Worm (Caenorhabditis elegans): ENCODE measurements around the gene apm-3.

Gene apm-3

DNA sequence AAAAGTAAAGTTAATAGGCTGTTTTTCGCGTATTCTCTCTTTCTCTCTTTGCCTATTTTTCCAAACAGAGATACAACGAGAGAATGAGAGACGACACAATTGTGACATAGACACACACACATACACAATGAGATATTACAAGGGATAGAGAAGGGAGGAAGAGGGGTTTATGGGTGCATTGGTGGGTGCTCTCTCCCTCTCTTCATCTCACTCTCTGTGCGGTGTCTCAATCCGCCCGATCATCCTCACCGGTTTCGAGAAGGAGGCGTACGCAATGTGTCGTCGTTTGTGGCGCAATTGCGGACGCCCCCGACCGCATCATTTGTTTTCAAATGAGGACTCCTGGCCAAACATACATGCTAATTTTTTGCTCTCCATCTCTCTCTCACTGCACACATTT lies 5.3 kb upstream of the apm-3 start:
- TF ChIP-seq sox-4 (tag; optimal IDR thresholded peaks at IDR 0.05): peak; percentile 74
- TF ChIP-seq ama-1 (optimal IDR thresholded peaks at IDR 0.05): no peak
- peak; percentile 54 for TF ChIP-seq ces-1 (GFP tag; optimal IDR thresholded peaks at IDR 0.05)
- peak; percentile 92 for TF ChIP-seq fkh-10 (GFP tag; optimal IDR thresholded peaks at IDR 0.05)
- TF ChIP-seq lin-35 (GFP tag; optimal IDR thresholded peaks at IDR 0.05): peak; percentile 78 to 84
- peak; percentile 85 for TF ChIP-seq nhr-90 (tag; optimal IDR thresholded peaks at IDR 0.05; ENCODE audit: poor library complexity)
- peak; percentile 92 for TF ChIP-seq dsc-1 (tag; optimal IDR thresholded peaks at IDR 0.05)
- peak; percentile 81 for TF ChIP-seq mab-9 (GFP tag; IDR thresholded peaks at IDR 0.05)
- TF ChIP-seq nhr-76 (tag; optimal IDR thresholded peaks at IDR 0.05): peak; percentile 60
- TF ChIP-seq tlp-1 (tag; optimal IDR thresholded peaks at IDR 0.05): no peak
- peak; percentile 68 for TF ChIP-seq grh-1 (GFP tag; IDR thresholded peaks at IDR 0.05)
- peak; percentile 97 for TF ChIP-seq snu-23 (GFP tag; optimal IDR thresholded peaks at IDR 0.05)
- TF ChIP-seq lin-15B (tag; optimal IDR thresholded peaks at IDR 0.05): peak; percentile 14
- no peak for TF ChIP-seq hlh-4 (tag; optimal IDR thresholded peaks at IDR 0.05)
- peak; percentile 64 for TF ChIP-seq pax-3 (tag; optimal IDR thresholded peaks at IDR 0.05)
- peak; percentile 28 for TF ChIP-seq sup-37 (GFP tag; optimal IDR thresholded peaks at IDR 0.05)
- peak; percentile 85 for TF ChIP-seq fos-1 (tag; optimal IDR thresholded peaks at IDR 0.05)
- TF ChIP-seq ceh-88 (GFP tag; IDR thresholded peaks at IDR 0.05): peak; percentile 43; the same call in 1 of the 2 replicates
- TF ChIP-seq unc-98 (GFP tag; IDR thresholded peaks at IDR 0.05): no peak
- peak; percentile 92 for TF ChIP-seq mep-1 (tag; optimal IDR thresholded peaks at IDR 0.05)
- TF ChIP-seq nhr-47 (tag; optimal IDR thresholded peaks at IDR 0.05): peak; percentile 95
- TF ChIP-seq alr-1 (tag; optimal IDR thresholded peaks at IDR 0.05; ENCODE audit: borderline replicate concordance): no peak
- TF ChIP-seq pqm-1 (tag; optimal IDR thresholded peaks at IDR 0.05): no peak
- TF ChIP-seq nhr-85 (tag): peak; percentile 96
- TF ChIP-seq F16B12.6 (tag; optimal IDR thresholded peaks at IDR 0.05): peak; percentile 97
- TF ChIP-seq ztf-4 (tag; optimal IDR thresholded peaks at IDR 0.05): peak; percentile 79
- peak; percentile 80 to 92 for TF ChIP-seq lsy-2 (tag; optimal IDR thresholded peaks at IDR 0.05)
- peak; percentile 72 to 79 for TF ChIP-seq efl-1 (optimal IDR thresholded peaks at IDR 0.05)
- TF ChIP-seq efl-1 (GFP tag; optimal IDR thresholded peaks at IDR 0.05 in 1 of 2): peak; percentile 57 to 94
- TF ChIP-seq xbp-1 (tag; optimal IDR thresholded peaks at IDR 0.05): peak; percentile 89
- TF ChIP-seq nhr-28 (tag; optimal IDR thresholded peaks at IDR 0.05): no peak
- peak; percentile 95 for TF ChIP-seq fkh-8 (tag; optimal IDR thresholded peaks at IDR 0.05)
- TF ChIP-seq nhr-20 (tag; optimal IDR thresholded peaks at IDR 0.05): peak; percentile 93
- TF ChIP-seq nhr-77 (tag; optimal IDR thresholded peaks at IDR 0.05): peak; percentile 86
- peak; percentile 87 for TF ChIP-seq irx-1 (tag; optimal IDR thresholded peaks at IDR 0.05)
- TF ChIP-seq skn-1 (tag; optimal IDR thresholded peaks at IDR 0.05): peak; percentile 93
- TF ChIP-seq jun-1 (tag; optimal IDR thresholded peaks at IDR 0.05): peak; percentile 83
- peak; percentile 71 for TF ChIP-seq nhr-11 (tag; optimal IDR thresholded peaks at IDR 0.05)
- no peak for TF ChIP-seq Y116A8C.19 (tag; optimal IDR thresholded peaks at IDR 0.05; ENCODE audit: borderline replicate concordance)
- peak; percentile 69 for TF ChIP-seq unc-30 (tag; optimal IDR thresholded peaks at IDR 0.05)
- peak in 3 of 6 experiments; percentile 34 to 70 (median 61) for TF ChIP-seq elt-3 (tag; optimal IDR thresholded peaks at IDR 0.05)
- no peak for TF ChIP-seq nhr-12 (tag; optimal IDR thresholded peaks at IDR 0.05)
- TF ChIP-seq efl-3 (GFP tag; optimal IDR thresholded peaks at IDR 0.05): no peak
- peak; percentile 89 for TF ChIP-seq rnt-1 (tag; optimal IDR thresholded peaks at IDR 0.05)
- TF ChIP-seq blmp-1 (tag; optimal IDR thresholded peaks at IDR 0.05): peak; percentile 74
- peak; percentile 61 for TF ChIP-seq zip-4 (GFP tag; optimal IDR thresholded peaks at IDR 0.05)
- TF ChIP-seq C16A3.4 (tag; optimal IDR thresholded peaks at IDR 0.05): peak; percentile 96
- TF ChIP-seq swsn-7 (tag; optimal IDR thresholded peaks at IDR 0.05): peak; percentile 95
- TF ChIP-seq nhr-71 (tag; optimal IDR thresholded peaks at IDR 0.05): peak; percentile 95
- peak; percentile 16 for TF ChIP-seq fkh-4 (tag; optimal IDR thresholded peaks at IDR 0.05; ENCODE audit: borderline replicate concordance)
- peak; percentile 25 for TF ChIP-seq elt-2 (tag; optimal IDR thresholded peaks at IDR 0.05)
- peak; percentile 94 for TF ChIP-seq unc-86 (tag; optimal IDR thresholded peaks at IDR 0.05)
- peak; percentile 84 for TF ChIP-seq lin-13 (GFP tag; optimal IDR thresholded peaks at IDR 0.05)
- TF ChIP-seq egl-13 (tag; optimal IDR thresholded peaks at IDR 0.05): peak; percentile 85
